Worm (Caenorhabditis elegans) whole organism, L1 larva: ENCODE data around the gene smc-3.

Experiments used
- C34B4.2 ChIP-seq: sonication (generic microtip); optimal IDR thresholded peaks from 2 replicates; lab custom pipeline; 2017; ENCODE audit warnings: mild to moderate bottlenecking, missing genetic modification characterization, missing compliant biosample characterization
- F16B12.6 ChIP-seq: fragments of 150-350 bp; optimal IDR thresholded peaks from 2 replicates; lab custom pipeline; 2014; ENCODE audit warnings: missing biosample characterization, missing genetic modification characterization
- Y116A8C.19 ChIP-seq: sonication (generic microtip); optimal IDR thresholded peaks from 2 replicates; lab custom pipeline; 2016; ENCODE audit warnings: missing compliant biosample characterization, missing genetic modification characterization, borderline replicate concordance
- aly-2 ChIP-seq: fragments of 150-350 bp; optimal IDR thresholded peaks from 2 replicates; lab custom pipeline; 2014; ENCODE audit warnings: missing biosample characterization, missing genetic modification characterization
- blmp-1 ChIP-seq: fragments of 150-350 bp; optimal IDR thresholded peaks from 2 replicates; lab custom pipeline; 2014; ENCODE audit warnings: missing biosample characterization, missing genetic modification characterization
- ceh-63 ChIP-seq: fragments of 200-800 bp; sonication (Bioruptor generic); optimal IDR thresholded peaks from 2 replicates; lab custom pipeline; 2018; ENCODE audit warnings: mild to moderate bottlenecking, missing genetic modification characterization, missing compliant biosample characterization
- ceh-82 ChIP-seq, 3 experiments: fragments of 150-350 bp in 1 of 3; sonication (generic microtip) in 2 of 3; optimal IDR thresholded peaks; 2 replicates each; lab custom pipeline; 2014 to 2017; ENCODE audit warnings: missing biosample characterization in 3 of 3, missing genetic modification characterization in 3 of 3
- ceh-88 ChIP-seq: fragments of 200-800 bp; sonication (Bioruptor generic); IDR thresholded peaks from 2 replicates; pipeline ENCODE4 v1.3.6; 2022; ENCODE audit warnings: missing genetic modification characterization, missing compliant biosample characterization
- ceh-90 ChIP-seq: sonication (generic microtip); optimal IDR thresholded peaks from 2 replicates; lab custom pipeline; 2016; ENCODE audit warnings: missing genetic modification characterization, missing compliant biosample characterization
- dpl-1 ChIP-seq, 3 experiments: fragments of 150-350 bp in 2 of 3; sonication (generic microtip) in 1 of 3; optimal IDR thresholded peaks; 2 replicates each; lab custom pipeline; 2014 to 2017; ENCODE audit warnings: missing biosample characterization in 3 of 3, missing genetic modification characterization in 3 of 3, missing genetic modification reagents in 3 of 3
- dsc-1 ChIP-seq: sonication (generic microtip); optimal IDR thresholded peaks from 2 replicates; lab custom pipeline; 2016; ENCODE audit warnings: mild to moderate bottlenecking, missing genetic modification characterization, missing compliant biosample characterization
- efl-3 ChIP-seq: fragments of 200-800 bp; sonication (Bioruptor generic); optimal IDR thresholded peaks from 2 replicates; lab custom pipeline; 2018; ENCODE audit warnings: mild to moderate bottlenecking, missing genetic modification characterization, missing compliant biosample characterization
- egl-13 ChIP-seq: sonication (generic microtip); optimal IDR thresholded peaks from 2 replicates; lab custom pipeline; 2016; ENCODE audit warnings: missing genotype, missing genetic modification reagents, missing genetic modification characterization, missing compliant biosample characterization
- elt-3 ChIP-seq, 6 experiments: fragments of 150-350 bp in 1 of 6; sonication (generic microtip); optimal IDR thresholded peaks; 2 replicates each; lab custom pipeline; 2017 to 2018; ENCODE audit warnings: missing biosample characterization in 6 of 6, missing genetic modification characterization in 6 of 6, inconsistent platforms in 1 of 6
- irx-1 ChIP-seq: sonication (generic microtip); optimal IDR thresholded peaks from 2 replicates; lab custom pipeline; 2016; ENCODE audit warnings: missing genetic modification characterization, missing compliant biosample characterization
- isw-1 ChIP-seq: fragments of 200-800 bp; sonication (Bioruptor generic); IDR thresholded peaks from 2 replicates; pipeline ENCODE4 v1.3.6; 2022; ENCODE audit warnings: missing genetic modification characterization, missing compliant biosample characterization
- jun-1 ChIP-seq: fragments of 150-350 bp; optimal IDR thresholded peaks from 2 replicates; lab custom pipeline; 2014; ENCODE audit warnings: missing biosample characterization, missing genetic modification reagents, missing genetic modification characterization
- lin-14 ChIP-seq: fragments of 200-800 bp; sonication (Bioruptor generic); optimal IDR thresholded peaks from 2 replicates; lab custom pipeline; 2018; ENCODE audit warnings: mild to moderate bottlenecking, missing genetic modification characterization, moderate library complexity, missing compliant biosample characterization
- lin-15B ChIP-seq: fragments of 150-350 bp; sonication (generic microtip); optimal IDR thresholded peaks from 3 replicates; lab custom pipeline; 2014; ENCODE audit warnings: missing biosample characterization, missing genetic modification characterization
- lin-35 ChIP-seq, 2 experiments: fragments of 150-350 bp; optimal IDR thresholded peaks; 2 replicates each; lab custom pipeline; 2014; ENCODE audit warnings: missing biosample characterization in 2 of 2, missing genetic modification characterization in 2 of 2, missing genetic modification reagents in 2 of 2
- lir-3 ChIP-seq: sonication (generic microtip); optimal IDR thresholded peaks from 2 replicates; lab custom pipeline; 2016; ENCODE audit warnings: mild to moderate bottlenecking, missing genetic modification characterization, moderate library complexity, missing compliant biosample characterization; ENCODE audit not compliant: poor library complexity
- mab-9 ChIP-seq: fragments of 200-800 bp; sonication (Bioruptor generic); IDR thresholded peaks from 2 replicates; pipeline ENCODE4 v1.3.6; 2022; ENCODE audit warnings: missing genetic modification reagents, missing genetic modification characterization, missing compliant biosample characterization
- mdl-1 ChIP-seq, 2 experiments: fragments of 150-350 bp; optimal IDR thresholded peaks; 2 replicates each; lab custom pipeline; 2014 to 2017; ENCODE audit warnings: missing biosample characterization in 2 of 2, missing genetic modification characterization in 2 of 2, inconsistent platforms in 1 of 2
- mep-1 ChIP-seq: fragments of 150-350 bp; optimal IDR thresholded peaks from 2 replicates; lab custom pipeline; 2014; ENCODE audit warnings: missing biosample characterization, missing genetic modification characterization
- nhr-12 ChIP-seq: sonication (generic microtip); optimal IDR thresholded peaks from 2 replicates; lab custom pipeline; 2017; ENCODE audit warnings: missing biosample characterization, missing genetic modification characterization
- nhr-237 ChIP-seq: fragments of 150-350 bp; optimal IDR thresholded peaks from 2 replicates; lab custom pipeline; 2014; ENCODE audit warnings: missing biosample characterization, missing genetic modification characterization
- nhr-71 ChIP-seq: sonication (generic microtip); optimal IDR thresholded peaks from 2 replicates; lab custom pipeline; 2016; ENCODE audit warnings: mild to moderate bottlenecking, missing genetic modification characterization, moderate library complexity, missing compliant biosample characterization
- nhr-77 ChIP-seq: fragments of 150-350 bp; optimal IDR thresholded peaks from 2 replicates; lab custom pipeline; 2014; ENCODE audit warnings: missing biosample characterization, missing genetic modification characterization
- nhr-84 ChIP-seq: sonication (generic microtip); optimal IDR thresholded peaks from 2 replicates; lab custom pipeline; 2017; ENCODE audit warnings: missing biosample characterization, missing genetic modification characterization
- nhr-85 ChIP-seq: sonication (generic microtip); peaks from one replicate; lab custom pipeline; 2016; ENCODE audit warnings: missing genetic modification characterization, inconsistent platforms, missing compliant biosample characterization
- pag-3 ChIP-seq: sonication (generic microtip); optimal IDR thresholded peaks from 2 replicates; lab custom pipeline; 2017; ENCODE audit warnings: missing genetic modification characterization, mild to moderate bottlenecking, missing compliant biosample characterization, antibody characterized with exemption, borderline replicate concordance; ENCODE audit not compliant: insufficient read depth
- rnt-1 ChIP-seq: sonication (generic microtip); optimal IDR thresholded peaks from 2 replicates; lab custom pipeline; 2016; ENCODE audit warnings: mild to moderate bottlenecking, missing genetic modification characterization, moderate library complexity, missing compliant biosample characterization
- skn-1 ChIP-seq: fragments of 150-350 bp; optimal IDR thresholded peaks from 2 replicates; lab custom pipeline; 2014; ENCODE audit warnings: missing biosample characterization, missing genetic modification characterization
- snu-23 ChIP-seq: sonication (generic microtip); optimal IDR thresholded peaks from 2 replicates; lab custom pipeline; 2016; ENCODE audit warnings: missing genetic modification characterization, missing compliant biosample characterization
- sox-4 ChIP-seq: sonication (generic microtip); optimal IDR thresholded peaks from 2 replicates; lab custom pipeline; 2016; ENCODE audit warnings: missing genetic modification characterization, missing compliant biosample characterization
- sptf-1 ChIP-seq: fragments of 150-350 bp; optimal IDR thresholded peaks from 2 replicates; lab custom pipeline; 2014; ENCODE audit warnings: missing biosample characterization, missing genetic modification characterization
- tbx-2 ChIP-seq: sonication (generic microtip); optimal IDR thresholded peaks from 2 replicates; lab custom pipeline; 2016; ENCODE audit warnings: missing genetic modification characterization, missing compliant biosample characterization
- unc-130 ChIP-seq: fragments of 150-350 bp; optimal IDR thresholded peaks from 2 replicates; lab custom pipeline; 2017; ENCODE audit warnings: missing biosample characterization, missing genetic modification characterization, inconsistent platforms
- unc-62 ChIP-seq: fragments of 150-350 bp; optimal IDR thresholded peaks from 2 replicates; lab custom pipeline; 2014; ENCODE audit warnings: missing biosample characterization, missing genetic modification reagents, missing genetic modification characterization
- unc-86 ChIP-seq: sonication (generic microtip); optimal IDR thresholded peaks from 2 replicates; lab custom pipeline; 2016; ENCODE audit warnings: missing genetic modification characterization, missing compliant biosample characterization
- unc-98 ChIP-seq: fragments of 200-800 bp; sonication (Bioruptor generic); IDR thresholded peaks from 2 replicates; pipeline ENCODE4 v1.3.6; 2022; ENCODE audit warnings: missing genetic modification characterization, missing compliant biosample characterization
- vab-15 ChIP-seq: sonication (generic microtip); optimal IDR thresholded peaks from 2 replicates; lab custom pipeline; 2017; ENCODE audit warnings: missing genotype, mild to moderate bottlenecking, missing genetic modification characterization, missing compliant biosample characterization
- xbp-1 ChIP-seq: sonication (generic microtip); optimal IDR thresholded peaks from 2 replicates; lab custom pipeline; 2016; ENCODE audit warnings: missing genetic modification characterization, missing compliant biosample characterization
- zag-1 ChIP-seq: fragments of 150-350 bp; optimal IDR thresholded peaks from 2 replicates; lab custom pipeline; 2014; ENCODE audit warnings: missing biosample characterization, missing genetic modification characterization
- zip-4 ChIP-seq: fragments of 200-800 bp; sonication (Bioruptor generic); optimal IDR thresholded peaks from 2 replicates; lab custom pipeline; 2018; ENCODE audit warnings: mild to moderate bottlenecking, missing genetic modification characterization, moderate library complexity, missing compliant biosample characterization
- ztf-11 ChIP-seq, 2 experiments: sonication (generic microtip); optimal IDR thresholded peaks; 2 replicates each; lab custom pipeline; 2016 to 2017; ENCODE audit warnings: missing genetic modification characterization in 2 of 2, missing biosample characterization in 1 of 2, missing compliant biosample characterization in 1 of 2
- ztf-4 ChIP-seq: fragments of 150-350 bp; optimal IDR thresholded peaks from 2 replicates; lab custom pipeline; 2014; ENCODE audit warnings: missing biosample characterization, missing genetic modification characterization

The smc-3 gene

ce11 chrIII:11290554-11290953 lies at the start of gene smc-3, which contains the start of the genes gly-9 and mib-1 (continued):
- TF ChIP-seq xbp-1 (tag; lab: Kevin White, UChicago): peak; percentile 85
- peak; percentile 85 for TF ChIP-seq unc-98
- peak in 1 of 2 experiments; percentile 51 for TF ChIP-seq mdl-1 (tag; optimal IDR thresholded peaks at IDR 0.05; lab: Kevin White, UChicago)
- TF ChIP-seq egl-13 (tag; lab: Kevin White, UChicago): peak; percentile 89
- peak; percentile 17 for TF ChIP-seq nhr-77 (tag; lab: Kevin White, UChicago)
- peak in 1 of 2 experiments; percentile 96 for TF ChIP-seq ztf-11 (tag; optimal IDR thresholded peaks at IDR 0.05; lab: Kevin White, UChicago)
- TF ChIP-seq isw-1: peak; percentile 73
- peak; percentile 73 for TF ChIP-seq unc-86 (tag; lab: Kevin White, UChicago)
- TF ChIP-seq dpl-1 (GFP tag; optimal IDR thresholded peaks at IDR 0.05; lab: Kevin White, UChicago): peak; percentile 87 to 91 (median 88)
- TF ChIP-seq elt-3 (tag; optimal IDR thresholded peaks at IDR 0.05; lab: Kevin White, UChicago): peak in 1 of 6 experiments; percentile 36
- TF ChIP-seq nhr-71 (tag; lab: Kevin White, UChicago): peak; percentile 90

ce11 chrIII:11241583-11242187 lies 49.0 kb upstream of the smc-3 start:
- no peak for TF ChIP-seq lin-15B (tag; lab: Kevin White, UChicago)
- peak; percentile 60 for TF ChIP-seq nhr-85 (tag; lab: Kevin White, UChicago)
- TF ChIP-seq skn-1: no peak
- TF ChIP-seq blmp-1 (tag; lab: Kevin White, UChicago): peak; percentile 91
- no peak for TF ChIP-seq pag-3
- no peak for TF ChIP-seq F16B12.6
- no peak for TF ChIP-seq vab-15 (tag; lab: Kevin White, UChicago)
- TF ChIP-seq, all 84 proteins: peak for 2

ce11 chrIII:11243421-11243820 lies 47.3 kb upstream of the smc-3 start:
- peak; percentile 91 for TF ChIP-seq lin-14
- no peak for TF ChIP-seq lir-3 (tag; lab: Kevin White, UChicago)
- peak; percentile 70 to 75 for TF ChIP-seq lin-35 (GFP tag; optimal IDR thresholded peaks at IDR 0.05; lab: Kevin White, UChicago)
- TF ChIP-seq tbx-2 (tag; lab: Kevin White, UChicago): peak; percentile 60
- no peak for TF ChIP-seq aly-2 (tag; lab: Kevin White, UChicago)
- TF ChIP-seq C34B4.2: no peak
- TF ChIP-seq dpl-1 (GFP tag; optimal IDR thresholded peaks at IDR 0.05; lab: Kevin White, UChicago): peak; percentile 11 to 51 (median 50)
- no peak for TF ChIP-seq lin-15B (tag; lab: Kevin White, UChicago)
- no peak for TF ChIP-seq ceh-88 (GFP tag; lab: Robert Waterston, UW)
- peak; percentile 67 for TF ChIP-seq unc-130
- TF ChIP-seq nhr-12 (tag; lab: Kevin White, UChicago): no peak
- TF ChIP-seq ztf-4: peak; percentile 49
- TF ChIP-seq ceh-82 (tag; optimal IDR thresholded peaks at IDR 0.05; lab: Kevin White, UChicago): peak in 2 of 3 experiments; percentile 1 to 39
- TF ChIP-seq vab-15 (tag; lab: Kevin White, UChicago): no peak
- peak; percentile 89 for TF ChIP-seq blmp-1 (tag; lab: Kevin White, UChicago)
- peak; percentile 15 for TF ChIP-seq nhr-237 (tag; lab: Kevin White, UChicago)
- peak; percentile 68 for TF ChIP-seq skn-1
- no peak for TF ChIP-seq sptf-1
- TF ChIP-seq ceh-63 (GFP tag; lab: Kevin White, UChicago): no peak
- TF ChIP-seq egl-13 (tag; lab: Kevin White, UChicago): no peak
- peak; percentile 68 for TF ChIP-seq nhr-77 (tag; lab: Kevin White, UChicago)
- peak; percentile 76 for TF ChIP-seq mep-1 (tag; lab: Kevin White, UChicago)
- TF ChIP-seq Y116A8C.19 (tag; lab: Kevin White, UChicago): no peak
- TF ChIP-seq nhr-84 (tag; lab: Kevin White, UChicago): no peak
- TF ChIP-seq ceh-90 (tag; lab: Kevin White, UChicago): no peak
- no peak for TF ChIP-seq efl-3 (GFP tag; lab: Kevin White, UChicago)
- TF ChIP-seq unc-62 (GFP tag; lab: Kevin White, UChicago): no peak
- no peak for TF ChIP-seq sox-4
- TF ChIP-seq snu-23 (GFP tag; lab: Kevin White, UChicago): peak; percentile 90
- TF ChIP-seq zag-1 (tag; lab: Kevin White, UChicago): no peak
- peak; percentile 86 for TF ChIP-seq nhr-71 (tag; lab: Kevin White, UChicago)
- no peak for TF ChIP-seq zip-4
- no peak for TF ChIP-seq rnt-1 (tag; lab: Kevin White, UChicago)
- peak; percentile 20 for TF ChIP-seq irx-1 (tag; lab: Kevin White, UChicago)
- TF ChIP-seq jun-1 (tag; lab: Kevin White, UChicago): peak; percentile 57
- peak; percentile 35 for TF ChIP-seq dsc-1
- TF ChIP-seq mdl-1 (tag; optimal IDR thresholded peaks at IDR 0.05; lab: Kevin White, UChicago): peak in 1 of 2 experiments; percentile 60
- no peak for TF ChIP-seq mab-9
- TF ChIP-seq unc-86 (tag; lab: Kevin White, UChicago): no peak
